Fruit fly (Drosophila melanogaster) whole organism, embryonic: ENCODE data around the gene CG42404.
A peak's percentile ranks its signal among the peaks of the same experiment; 100 is the strongest.

Experiments used
- ATbp ChIP-seq: fragments of 200-800 bp; sonication (Bioruptor generic); optimal IDR thresholded peaks from 2 replicates; lab custom pipeline; 2017; ENCODE audit warnings: missing biosample characterization, mild to moderate bottlenecking, missing genetic modification characterization, missing genetic modification reagents
- Bdp1 ChIP-seq: fragments of 200-800 bp; sonication (Bioruptor generic); optimal IDR thresholded peaks from 3 replicates; lab custom pipeline; 2016; ENCODE audit warnings: missing biosample characterization, missing genetic modification characterization
- CG10543 ChIP-seq: fragments of 200-800 bp; sonication (Bioruptor generic); optimal IDR thresholded peaks from 3 replicates; lab custom pipeline; 2017; ENCODE audit warnings: missing biosample characterization, mild to moderate bottlenecking, missing genetic modification characterization, moderate library complexity
- CG11695 ChIP-seq: fragments of 200-800 bp; sonication (Bioruptor generic); IDR thresholded peaks from 3 replicates; pipeline ENCODE4 v1.3.6; 2022; ENCODE audit warnings: missing biosample characterization, missing genetic modification characterization
- CG12299 ChIP-seq: fragments of 200-800 bp; sonication (Bioruptor generic); optimal IDR thresholded peaks from 2 replicates; lab custom pipeline; 2018; ENCODE audit warnings: missing biosample characterization, mild to moderate bottlenecking, missing genetic modification characterization
- CG1529 ChIP-seq: fragments of 200-800 bp; sonication (Bioruptor generic); optimal IDR thresholded peaks from 3 replicates; lab custom pipeline; 2018; ENCODE audit warnings: missing biosample characterization, missing genetic modification characterization
- CG17359 ChIP-seq: fragments of 200-800 bp; sonication (Bioruptor generic); optimal IDR thresholded peaks from 3 replicates; lab custom pipeline; 2018; ENCODE audit warnings: missing biosample characterization, mild to moderate bottlenecking, missing genetic modification characterization, moderate library complexity
- CG18764 ChIP-seq: fragments of 200-800 bp; sonication (Bioruptor generic); optimal IDR thresholded peaks from 3 replicates; lab custom pipeline; 2016; ENCODE audit warnings: missing biosample characterization, missing genetic modification characterization
- CG31388 ChIP-seq: fragments of 200-800 bp; sonication (Bioruptor generic); optimal IDR thresholded peaks from 2 replicates; lab custom pipeline; 2016; ENCODE audit warnings: missing biosample characterization, missing genetic modification characterization
- CG3281 ChIP-seq: fragments of 200-800 bp; sonication (Bioruptor generic); optimal IDR thresholded peaks from 3 replicates; lab custom pipeline; 2017; ENCODE audit warnings: missing biosample characterization, mild to moderate bottlenecking, missing genetic modification characterization
- CG34224 ChIP-seq: fragments of 200-800 bp; sonication (Bioruptor generic); IDR thresholded peaks from 3 replicates; pipeline ENCODE4 v1.3.6; 2022; ENCODE audit warnings: missing biosample characterization, missing genetic modification characterization; ENCODE audit not compliant: partially characterized antibody
- CG34376 ChIP-seq: fragments of 200-800 bp; sonication (Bioruptor generic); optimal IDR thresholded peaks from 2 replicates; lab custom pipeline; 2018; ENCODE audit warnings: missing biosample characterization, mild to moderate bottlenecking, missing genetic modification characterization
- CG6791 ChIP-seq: fragments of 200-800 bp; sonication (Bioruptor generic); IDR thresholded peaks from 3 replicates; pipeline ENCODE4 v1.3.6; 2022; ENCODE audit warnings: missing biosample characterization, missing genetic modification characterization; ENCODE audit not compliant: partially characterized antibody
- CG6854 ChIP-seq: fragments of 200-800 bp; sonication (Bioruptor generic); optimal IDR thresholded peaks from 3 replicates; lab custom pipeline; 2017; ENCODE audit warnings: missing biosample characterization, mild to moderate bottlenecking, missing genetic modification characterization
- CG9817 ChIP-seq: fragments of 200-800 bp; sonication (Bioruptor generic); optimal IDR thresholded peaks from 2 replicates; lab custom pipeline; 2018; ENCODE audit warnings: missing biosample characterization, mild to moderate bottlenecking, missing genetic modification characterization, moderate library complexity
- CG9876 ChIP-seq: fragments of 200-800 bp; sonication (Bioruptor generic); optimal IDR thresholded peaks from 2 replicates; lab custom pipeline; 2016; ENCODE audit warnings: missing biosample characterization, missing genetic modification characterization
- Chrac-16 ChIP-seq: fragments of 200-800 bp; sonication (Bioruptor generic); optimal IDR thresholded peaks from 3 replicates; lab custom pipeline; 2016; ENCODE audit warnings: missing biosample characterization, missing genetic modification characterization
- CrebB ChIP-seq: fragments of 200-800 bp; sonication (Bioruptor generic); optimal IDR thresholded peaks from 3 replicates; lab custom pipeline; 2018; ENCODE audit warnings: missing biosample characterization, mild to moderate bottlenecking, missing genetic modification characterization
- Dek ChIP-seq: fragments of 200-800 bp; sonication (Bioruptor generic); optimal IDR thresholded peaks from 3 replicates; lab custom pipeline; 2019; ENCODE audit warnings: missing biosample characterization, mild to moderate bottlenecking, missing genetic modification characterization, moderate library complexity
- ERR ChIP-seq: fragments of 200-800 bp; sonication (Bioruptor generic); optimal IDR thresholded peaks from 2 replicates; lab custom pipeline; 2016; ENCODE audit warnings: missing biosample characterization, missing genetic modification characterization
- Fer2 ChIP-seq: fragments of 200-800 bp; sonication (Bioruptor generic); optimal IDR thresholded peaks from 2 replicates; lab custom pipeline; 2018; ENCODE audit warnings: missing biosample characterization, mild to moderate bottlenecking, missing genetic modification characterization, moderate library complexity
- HmgZ ChIP-seq: fragments of 200-800 bp; sonication (Bioruptor generic); optimal IDR thresholded peaks from 2 replicates; lab custom pipeline; 2018; ENCODE audit warnings: missing biosample characterization, mild to moderate bottlenecking, missing genetic modification characterization
- Hr39 ChIP-seq: fragments of >200 bp; optimal IDR thresholded peaks from 2 replicates; lab custom pipeline; 2017
- Hsf ChIP-seq: fragments of 200-800 bp; sonication (Bioruptor generic); optimal IDR thresholded peaks from 3 replicates; lab custom pipeline; 2016; ENCODE audit warnings: missing biosample characterization, missing genetic modification characterization
- Mad ChIP-seq: fragments of 200-800 bp; sonication (Bioruptor generic); optimal IDR thresholded peaks from 2 replicates; lab custom pipeline; 2016; ENCODE audit warnings: missing biosample characterization, missing genetic modification characterization
- Opbp ChIP-seq: fragments of 200-800 bp; sonication (Bioruptor generic); IDR thresholded peaks from 3 replicates; pipeline ENCODE4 v1.3.6; 2022; ENCODE audit warnings: missing biosample characterization, missing genetic modification characterization; ENCODE audit not compliant: partially characterized antibody
- Pdp1 ChIP-seq, 2 experiments: fragments of 200-800 bp; sonication (Bioruptor generic); optimal IDR thresholded peaks; 3 replicates each; lab custom pipeline; 2016; ENCODE audit warnings: missing biosample characterization in 2 of 2, missing genetic modification characterization in 2 of 2, mild to moderate bottlenecking in 1 of 2, moderate library complexity in 1 of 2
- Sox102F ChIP-seq: fragments of 200-800 bp; sonication (Bioruptor generic); optimal IDR thresholded peaks from 2 replicates; lab custom pipeline; 2018; ENCODE audit warnings: missing biosample characterization, mild to moderate bottlenecking, missing genetic modification characterization, moderate library complexity
- Ssrp ChIP-seq: fragments of 200-800 bp; sonication (Bioruptor generic); optimal IDR thresholded peaks from 2 replicates; lab custom pipeline; 2018; ENCODE audit warnings: missing biosample characterization, mild to moderate bottlenecking, missing genetic modification characterization, moderate library complexity
- Vsx1 ChIP-seq: fragments of 200-800 bp; sonication (Bioruptor generic); optimal IDR thresholded peaks from 2 replicates; lab custom pipeline; 2017; ENCODE audit warnings: missing biosample characterization, mild to moderate bottlenecking, missing genetic modification characterization, missing genetic modification reagents
- YL-1 ChIP-seq: fragments of 200-800 bp; sonication (Bioruptor generic); optimal IDR thresholded peaks from 3 replicates; lab custom pipeline; 2017; ENCODE audit warnings: missing biosample characterization, mild to moderate bottlenecking, missing genetic modification characterization
- ase ChIP-seq: fragments of 200-800 bp; sonication (Bioruptor generic); IDR thresholded peaks from 3 replicates; pipeline ENCODE4 v1.3.6; 2022; ENCODE audit warnings: missing biosample characterization, missing genetic modification characterization
- dimm ChIP-seq: fragments of 200-800 bp; sonication (Bioruptor generic); IDR thresholded peaks from 2 replicates; pipeline ENCODE4 v1.3.6; 2022; ENCODE audit warnings: missing biosample characterization, missing genetic modification characterization
- fd102C ChIP-seq: fragments of 200-800 bp; sonication (Bioruptor generic); optimal IDR thresholded peaks from 2 replicates; lab custom pipeline; 2018; ENCODE audit warnings: missing biosample characterization, mild to moderate bottlenecking, missing genetic modification characterization, moderate library complexity
- gce ChIP-seq: fragments of 200-800 bp; sonication (Bioruptor generic); IDR thresholded peaks from 3 replicates; pipeline ENCODE4 v1.3.6; 2022; ENCODE audit warnings: missing biosample characterization, missing genetic modification characterization
- grn ChIP-seq: fragments of 200-800 bp; sonication (Bioruptor generic); optimal IDR thresholded peaks from 3 replicates; lab custom pipeline; 2017; ENCODE audit warnings: missing biosample characterization, missing genetic modification characterization
- gsb-n ChIP-seq: fragments of 200-800 bp; sonication (Bioruptor generic); optimal IDR thresholded peaks from 3 replicates; lab custom pipeline; 2018; ENCODE audit warnings: missing biosample characterization, mild to moderate bottlenecking, missing genetic modification characterization
- gt ChIP-seq: fragments of 200-800 bp; sonication (Bioruptor generic); IDR thresholded peaks from 2 replicates; pipeline ENCODE4 v1.3.6; 2022; ENCODE audit warnings: missing biosample characterization, missing genetic modification characterization
- inv ChIP-seq: fragments of 200-800 bp; sonication (Bioruptor generic); IDR thresholded peaks from 2 replicates; pipeline ENCODE4 v1.3.6; 2022; ENCODE audit warnings: missing biosample characterization, missing genetic modification characterization; ENCODE audit not compliant: partially characterized antibody
- nerfin-1 ChIP-seq: fragments of 200-800 bp; sonication (Bioruptor generic); optimal IDR thresholded peaks from 3 replicates; lab custom pipeline; 2019; ENCODE audit warnings: missing biosample characterization, mild to moderate bottlenecking, missing genetic modification characterization, moderate library complexity
- onecut ChIP-seq: fragments of 200-800 bp; sonication (Bioruptor generic); IDR thresholded peaks from 2 replicates; pipeline ENCODE4 v1.3.6; 2022; ENCODE audit warnings: missing biosample characterization, missing genetic modification characterization
- p53 ChIP-seq: fragments of 200-800 bp; sonication (Bioruptor generic); optimal IDR thresholded peaks from 2 replicates; lab custom pipeline; 2016; ENCODE audit warnings: missing biosample characterization, missing genetic modification characterization
- pnt ChIP-seq: fragments of 200-800 bp; sonication (Bioruptor generic); optimal IDR thresholded peaks from 3 replicates; lab custom pipeline; 2016; ENCODE audit warnings: missing biosample characterization, missing genetic modification characterization
- ro ChIP-seq: fragments of 200-800 bp; sonication (Bioruptor generic); IDR thresholded peaks from 2 replicates; pipeline ENCODE4 v1.3.6; 2022; ENCODE audit warnings: missing biosample characterization, missing genetic modification characterization
- run ChIP-seq: fragments of 200-800 bp; sonication (Bioruptor generic); optimal IDR thresholded peaks from 3 replicates; lab custom pipeline; 2018; ENCODE audit warnings: missing biosample characterization, mild to moderate bottlenecking, missing genetic modification characterization
- tup ChIP-seq: fragments of 200-800 bp; sonication (Bioruptor generic); optimal IDR thresholded peaks from 2 replicates; lab custom pipeline; 2016; ENCODE audit warnings: missing biosample characterization, mild to moderate bottlenecking, missing genetic modification characterization, moderate library complexity
- wek ChIP-seq: fragments of 200-800 bp; sonication (Bioruptor generic); optimal IDR thresholded peaks from 3 replicates; lab custom pipeline; 2018; ENCODE audit warnings: missing biosample characterization, mild to moderate bottlenecking, missing genetic modification characterization, moderate library complexity
- zf30C ChIP-seq: fragments of 200-800 bp; sonication (Bioruptor generic); optimal IDR thresholded peaks from 3 replicates; lab custom pipeline; 2018; ENCODE audit warnings: missing biosample characterization, mild to moderate bottlenecking, missing genetic modification characterization
- zfh1 ChIP-seq: fragments of 200-800 bp; sonication (Bioruptor generic); IDR thresholded peaks from 3 replicates; pipeline ENCODE4 v1.3.6; 2022; ENCODE audit warnings: missing biosample characterization, missing genetic modification characterization

CG42404 gene

DNA sequence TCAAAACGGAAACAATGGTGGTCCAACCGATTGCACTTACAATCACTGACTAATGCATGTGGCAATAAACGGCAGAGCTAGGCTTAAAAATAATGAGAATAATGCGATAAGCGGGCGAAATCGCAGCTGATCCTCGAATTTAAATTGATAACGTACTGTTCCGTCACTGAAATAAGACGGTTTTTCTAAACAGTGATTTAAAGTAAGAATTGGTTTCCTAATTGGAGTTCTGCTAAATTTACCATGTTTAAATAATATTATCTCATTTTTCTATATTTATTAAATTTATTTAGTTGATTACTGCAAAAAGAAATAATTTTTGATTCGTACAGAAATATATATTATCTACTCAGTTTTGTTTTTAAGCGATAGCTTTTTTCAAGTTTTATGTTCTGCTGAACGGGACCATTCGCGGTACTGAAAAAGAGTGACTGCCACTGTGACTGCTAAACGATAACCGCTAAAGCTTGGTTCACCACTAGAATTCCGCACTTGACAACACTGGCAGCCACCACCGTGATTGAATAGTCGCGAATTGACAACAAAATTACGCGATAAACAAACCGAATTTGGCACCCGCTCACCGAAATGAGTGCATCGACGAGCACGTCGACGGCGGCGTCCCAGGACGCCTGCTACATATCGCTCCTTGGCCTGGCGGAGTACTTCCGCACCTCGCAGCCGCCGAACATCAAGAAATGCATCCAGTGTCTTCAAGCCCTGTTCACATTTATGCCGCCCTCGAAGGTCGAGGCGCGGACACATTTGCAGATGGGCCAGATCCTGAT, 41.0 kb upstream of the CG42404 start, which contains the start of the genes Spn88Eb and Mau2 (continued):
- TF ChIP-seq wek (GFP tag; lab: Kevin White, UChicago): no peak
- TF ChIP-seq Fer2: peak; percentile 52
- TF ChIP-seq CG11695: no peak; the same call in 2 of the 3 replicates
- peak; percentile 49 for TF ChIP-seq Hsf (GFP tag; lab: Kevin White, UChicago)
- TF ChIP-seq Pdp1 (GFP tag; optimal IDR thresholded peaks at IDR 0.05; lab: Kevin White, UChicago): peak; percentile 35 to 73
- TF ChIP-seq pnt (GFP tag; lab: Kevin White, UChicago): peak; percentile 9
- TF ChIP-seq CG9817 (tag; lab: Kevin White, UChicago): peak; percentile 71
- no peak for TF ChIP-seq grn (GFP tag; lab: Kevin White, UChicago)
- TF ChIP-seq CG12299 (tag; lab: Kevin White, UChicago): no peak
- no peak; the same call in 1 of the 2 replicates for TF ChIP-seq ro (GFP tag; lab: Robert Waterston, UW)
- peak; percentile 58 for TF ChIP-seq CG9876 (GFP tag; lab: Kevin White, UChicago)
- peak; percentile 43 for TF ChIP-seq CG17359 (tag; lab: Kevin White, UChicago)
- TF ChIP-seq CG10543 (GFP tag; lab: Kevin White, UChicago): peak; percentile 64
- peak; percentile 42; the same call in 1 of the 3 replicates for TF ChIP-seq ase
- no peak for TF ChIP-seq zf30C
- TF ChIP-seq HmgZ (tag; lab: Kevin White, UChicago): peak; percentile 58
- TF ChIP-seq onecut (GFP tag; lab: Robert Waterston, UW): peak; percentile 57
- TF ChIP-seq CG1529 (GFP tag; lab: Kevin White, UChicago): no peak
- peak; percentile 70 for TF ChIP-seq CG34376 (GFP tag; lab: Kevin White, UChicago)
- TF ChIP-seq run (tag; lab: Kevin White, UChicago): no peak
- TF ChIP-seq CG18764 (GFP tag; lab: Kevin White, UChicago): peak; percentile 48
- TF ChIP-seq CG3281 (GFP tag; lab: Kevin White, UChicago): peak; percentile 56
- TF ChIP-seq Vsx1 (GFP tag; lab: Kevin White, UChicago): no peak
- peak; percentile 56 for TF ChIP-seq Bdp1 (GFP tag; lab: Kevin White, UChicago)
- TF ChIP-seq Sox102F (GFP tag; lab: Kevin White, UChicago): no peak
- TF ChIP-seq ATbp: no peak
- TF ChIP-seq dimm (GFP tag; lab: Robert Waterston, UW): no peak
- peak; percentile 22 for TF ChIP-seq CrebB
- no peak for TF ChIP-seq ERR (GFP tag; lab: Kevin White, UChicago)
- peak; percentile 24 for TF ChIP-seq tup (GFP tag; lab: Kevin White, UChicago)
- peak; percentile 76 for TF ChIP-seq CG6791 (GFP tag; lab: Robert Waterston, UW)
- no peak for TF ChIP-seq CG31388 (GFP tag; lab: Kevin White, UChicago)
- peak; percentile 76 for TF ChIP-seq zfh1 (GFP tag; lab: Robert Waterston, UW)
- no peak for TF ChIP-seq gt (GFP tag; lab: Robert Waterston, UW)
- no peak for TF ChIP-seq nerfin-1
- TF ChIP-seq fd102C (GFP tag; lab: Kevin White, UChicago): peak; percentile 38
- TF ChIP-seq gsb-n: no peak
- no peak for TF ChIP-seq gce
- TF ChIP-seq YL-1 (GFP tag; lab: Kevin White, UChicago): peak; percentile 67
- peak; percentile 26 for TF ChIP-seq p53 (GFP tag; lab: Kevin White, UChicago)
- TF ChIP-seq Hr39 (lab: Kevin White, UChicago): no peak
- TF ChIP-seq CG34224 (GFP tag; lab: Robert Waterston, UW): peak; percentile 67
- peak; percentile 48 for TF ChIP-seq Mad (GFP tag; lab: Kevin White, UChicago)
- TF ChIP-seq Dek (tag; lab: Kevin White, UChicago): peak; percentile 55
- no peak for TF ChIP-seq CG6854 (GFP tag; lab: Kevin White, UChicago)
- peak; percentile 84 for TF ChIP-seq Opbp (GFP tag; lab: Robert Waterston, UW)
- TF ChIP-seq Chrac-16 (GFP tag; lab: Kevin White, UChicago): peak; percentile 65
- TF ChIP-seq Ssrp (tag; lab: Kevin White, UChicago): peak; percentile 31
- TF ChIP-seq inv (GFP tag; lab: Robert Waterston, UW): peak; percentile 49; the same call in 1 of the 2 replicates
